Fruit fly (Drosophila melanogaster) whole organism, embryonic: ENCODE results near the gene CG18662.

Experiments used
- Ada2b ChIP-seq: fragments of 200-800 bp; sonication (Bioruptor generic); IDR thresholded peaks from 2 replicates; pipeline ENCODE4 v1.3.6; 2022; ENCODE audit warnings: missing biosample characterization, missing genetic modification characterization
- Adf1 ChIP-seq: fragments of 200-800 bp; sonication (Bioruptor generic); IDR thresholded peaks from 2 replicates; pipeline ENCODE4 v1.3.6; 2022; ENCODE audit warnings: missing biosample characterization, missing genetic modification characterization
- Antp ChIP-seq: fragments of 200-800 bp; sonication (Bioruptor generic); optimal IDR thresholded peaks from 3 replicates; lab custom pipeline; 2016; ENCODE audit warnings: missing biosample characterization, missing genetic modification characterization
- Atf-2 ChIP-seq: fragments of 200-800 bp; sonication (Bioruptor generic); optimal IDR thresholded peaks from 2 replicates; lab custom pipeline; 2016; ENCODE audit warnings: missing biosample characterization, missing genetic modification characterization
- Bdp1 ChIP-seq: fragments of 200-800 bp; sonication (Bioruptor generic); optimal IDR thresholded peaks from 3 replicates; lab custom pipeline; 2016; ENCODE audit warnings: missing biosample characterization, missing genetic modification characterization
- CG11504 ChIP-seq: fragments of 200-800 bp; sonication (Bioruptor generic); optimal IDR thresholded peaks from 3 replicates; lab custom pipeline; 2019; ENCODE audit warnings: missing biosample characterization, mild to moderate bottlenecking, missing genetic modification characterization, moderate library complexity
- CG12299 ChIP-seq: fragments of 200-800 bp; sonication (Bioruptor generic); optimal IDR thresholded peaks from 2 replicates; lab custom pipeline; 2018; ENCODE audit warnings: missing biosample characterization, mild to moderate bottlenecking, missing genetic modification characterization
- CG14667 ChIP-seq: fragments of 200-800 bp; sonication (Bioruptor generic); IDR thresholded peaks from 2 replicates; pipeline ENCODE4 v1.3.6; 2022; ENCODE audit warnings: missing biosample characterization, missing genetic modification characterization
- CG14860 ChIP-seq: fragments of 200-800 bp; sonication (Bioruptor generic); IDR thresholded peaks from 3 replicates; pipeline ENCODE4 v1.3.6; 2022; ENCODE audit warnings: missing biosample characterization, missing genetic modification characterization; ENCODE audit not compliant: partially characterized antibody
- CG17385 ChIP-seq: fragments of 200-800 bp; sonication (Bioruptor generic); optimal IDR thresholded peaks from 3 replicates; lab custom pipeline; 2018; ENCODE audit warnings: missing biosample characterization, mild to moderate bottlenecking, missing genetic modification characterization
- CG17612 ChIP-seq: fragments of 200-800 bp; sonication (Bioruptor generic); IDR thresholded peaks from 2 replicates; pipeline ENCODE4 v1.3.6; 2022; ENCODE audit warnings: missing biosample characterization, missing genetic modification characterization
- CG17802 ChIP-seq: fragments of 200-800 bp; sonication (Bioruptor generic); optimal IDR thresholded peaks from 2 replicates; lab custom pipeline; 2018; ENCODE audit warnings: missing biosample characterization, mild to moderate bottlenecking, missing genetic modification characterization, moderate library complexity
- CG2875 ChIP-seq: fragments of 200-800 bp; sonication (Bioruptor generic); optimal IDR thresholded peaks from 2 replicates; lab custom pipeline; 2017; ENCODE audit warnings: missing biosample characterization, mild to moderate bottlenecking, missing genetic modification characterization, missing genetic modification reagents
- CG30403 ChIP-seq: fragments of 200-800 bp; sonication (Bioruptor generic); optimal IDR thresholded peaks from 3 replicates; lab custom pipeline; 2016; ENCODE audit warnings: missing biosample characterization, missing genetic modification characterization
- CG31388 ChIP-seq: fragments of 200-800 bp; sonication (Bioruptor generic); optimal IDR thresholded peaks from 2 replicates; lab custom pipeline; 2016; ENCODE audit warnings: missing biosample characterization, missing genetic modification characterization
- CG33213 ChIP-seq: fragments of 200-800 bp; sonication (Bioruptor generic); optimal IDR thresholded peaks from 3 replicates; lab custom pipeline; 2016; ENCODE audit warnings: missing biosample characterization, missing genetic modification characterization
- CG3838 ChIP-seq: fragments of 200-800 bp; sonication (Bioruptor generic); optimal IDR thresholded peaks from 3 replicates; lab custom pipeline; 2016; ENCODE audit warnings: missing biosample characterization, missing genetic modification characterization
- CG4424 ChIP-seq: fragments of 200-800 bp; sonication (Bioruptor generic); optimal IDR thresholded peaks from 3 replicates; lab custom pipeline; 2016; ENCODE audit warnings: missing biosample characterization, missing genetic modification characterization
- CG4617 ChIP-seq: fragments of 200-800 bp; sonication (Bioruptor generic); optimal IDR thresholded peaks from 3 replicates; lab custom pipeline; 2016; ENCODE audit warnings: missing biosample characterization, missing genetic modification characterization, borderline replicate concordance
- CG6765 ChIP-seq: fragments of 200-800 bp; sonication (Bioruptor generic); optimal IDR thresholded peaks from 3 replicates; lab custom pipeline; 2017; ENCODE audit warnings: missing biosample characterization, mild to moderate bottlenecking, missing genetic modification characterization
- CG7928 ChIP-seq: fragments of 200-800 bp; sonication (Bioruptor generic); optimal IDR thresholded peaks from 2 replicates; lab custom pipeline; 2017; ENCODE audit warnings: missing biosample characterization, mild to moderate bottlenecking, missing genetic modification characterization
- CG8359 ChIP-seq: fragments of 200-800 bp; sonication (Bioruptor generic); optimal IDR thresholded peaks from 2 replicates; lab custom pipeline; 2017; ENCODE audit warnings: missing biosample characterization, mild to moderate bottlenecking, missing genetic modification characterization, borderline replicate concordance
- CG9797 ChIP-seq: fragments of 200-800 bp; sonication (Bioruptor generic); optimal IDR thresholded peaks from 3 replicates; lab custom pipeline; 2018; ENCODE audit warnings: missing biosample characterization, mild to moderate bottlenecking, missing genetic modification characterization
- CG9817 ChIP-seq: fragments of 200-800 bp; sonication (Bioruptor generic); optimal IDR thresholded peaks from 2 replicates; lab custom pipeline; 2018; ENCODE audit warnings: missing biosample characterization, mild to moderate bottlenecking, missing genetic modification characterization, moderate library complexity
- Dip2 ChIP-seq: fragments of 200-800 bp; sonication (Bioruptor generic); IDR thresholded peaks from 2 replicates; pipeline ENCODE4 v1.3.6; 2022; ENCODE audit warnings: missing biosample characterization, missing genetic modification characterization
- Dll ChIP-seq: fragments of 200-800 bp; sonication (Bioruptor generic); IDR thresholded peaks from 4 replicates; pipeline ENCODE4 v1.3.6; 2022; ENCODE audit warnings: missing biosample characterization, missing genetic modification characterization; ENCODE audit not compliant: partially characterized antibody
- Drgx ChIP-seq: fragments of 200-800 bp; sonication (Bioruptor generic); IDR thresholded peaks from 2 replicates; pipeline ENCODE4 v1.3.6; 2022; ENCODE audit warnings: missing biosample characterization, missing genetic modification characterization
- Ets65A ChIP-seq: fragments of 200-800 bp; sonication (Bioruptor generic); peaks from one replicate; lab custom pipeline; 2016; ENCODE audit warnings: missing biosample characterization, missing genetic modification characterization
- Fer2 ChIP-seq: fragments of 200-800 bp; sonication (Bioruptor generic); optimal IDR thresholded peaks from 2 replicates; lab custom pipeline; 2018; ENCODE audit warnings: missing biosample characterization, mild to moderate bottlenecking, missing genetic modification characterization, moderate library complexity
- GATAe ChIP-seq: fragments of 200-800 bp; sonication (Bioruptor generic); conservative IDR thresholded peaks from 2 replicates; pipeline ENCODE4 v1.3.6; 2022; ENCODE audit warnings: missing biosample characterization, missing genetic modification characterization
- Hr78 ChIP-seq, 2 experiments: fragments of 200-800 bp in 1 of 2; fragments of >200 bp in 1 of 2; sonication (Bioruptor generic) in 1 of 2; optimal IDR thresholded peaks; 2 replicates each; lab custom pipeline; 2017 to 2019; ENCODE audit warnings: missing biosample characterization in 2 of 2, missing genetic modification characterization in 2 of 2, mild to moderate bottlenecking in 1 of 2, moderate library complexity in 1 of 2
- Ravus ChIP-seq: fragments of 200-800 bp; sonication (Bioruptor generic); IDR thresholded peaks from 2 replicates; pipeline ENCODE4 v1.3.6; 2022; ENCODE audit warnings: missing biosample characterization, missing genetic modification characterization
- Sox100B ChIP-seq: fragments of 200-800 bp; sonication (Bioruptor generic); optimal IDR thresholded peaks from 3 replicates; lab custom pipeline; 2018; ENCODE audit warnings: missing biosample characterization, mild to moderate bottlenecking, missing genetic modification characterization
- crp ChIP-seq, 2 experiments: fragments of 200-800 bp; sonication (Bioruptor generic); optimal IDR thresholded peaks; 2 replicates in 1 of 2; 3 replicates in 1 of 2; lab custom pipeline; 2017; ENCODE audit warnings: missing biosample characterization in 2 of 2, missing genetic modification characterization in 2 of 2, mild to moderate bottlenecking in 1 of 2, moderate library complexity in 1 of 2
- dysf ChIP-seq: fragments of 200-800 bp; sonication (Bioruptor generic); IDR thresholded peaks from 3 replicates; pipeline ENCODE4 v1.3.6; 2022; ENCODE audit warnings: missing biosample characterization, missing genetic modification characterization
- exex ChIP-seq: fragments of 200-800 bp; sonication (Bioruptor generic); optimal IDR thresholded peaks from 4 replicates; lab custom pipeline; 2018; ENCODE audit warnings: missing biosample characterization, mild to moderate bottlenecking, missing genetic modification characterization, moderate library complexity
- gce ChIP-seq: fragments of 200-800 bp; sonication (Bioruptor generic); IDR thresholded peaks from 3 replicates; pipeline ENCODE4 v1.3.6; 2022; ENCODE audit warnings: missing biosample characterization, missing genetic modification characterization
- gsb ChIP-seq: fragments of 200-800 bp; sonication (Bioruptor generic); IDR thresholded peaks from 2 replicates; pipeline ENCODE4 v1.3.6; 2022; ENCODE audit warnings: missing biosample characterization, missing genetic modification characterization
- lmd ChIP-seq: fragments of 200-800 bp; sonication (Bioruptor generic); IDR thresholded peaks from 2 replicates; pipeline ENCODE4 v1.3.6; 2022; ENCODE audit warnings: missing biosample characterization, missing genetic modification characterization
- nerfin-1 ChIP-seq: fragments of 200-800 bp; sonication (Bioruptor generic); optimal IDR thresholded peaks from 3 replicates; lab custom pipeline; 2019; ENCODE audit warnings: missing biosample characterization, mild to moderate bottlenecking, missing genetic modification characterization, moderate library complexity
- nmo ChIP-seq: fragments of 200-800 bp; sonication (Bioruptor generic); optimal IDR thresholded peaks from 2 replicates; lab custom pipeline; 2018; ENCODE audit warnings: missing biosample characterization, mild to moderate bottlenecking, missing genetic modification characterization, moderate library complexity
- ro ChIP-seq: fragments of 200-800 bp; sonication (Bioruptor generic); IDR thresholded peaks from 2 replicates; pipeline ENCODE4 v1.3.6; 2022; ENCODE audit warnings: missing biosample characterization, missing genetic modification characterization
- salm ChIP-seq: fragments of 200-800 bp; sonication (Bioruptor generic); optimal IDR thresholded peaks from 2 replicates; lab custom pipeline; 2018; ENCODE audit warnings: missing biosample characterization, mild to moderate bottlenecking, missing genetic modification characterization
- schlank ChIP-seq: fragments of 200-800 bp; sonication (Bioruptor generic); optimal IDR thresholded peaks from 2 replicates; lab custom pipeline; 2018; ENCODE audit warnings: missing biosample characterization, mild to moderate bottlenecking, missing genetic modification characterization
- sim ChIP-seq: fragments of 200-800 bp; sonication (Bioruptor generic); IDR thresholded peaks from 2 replicates; pipeline ENCODE4 v1.3.6; 2022; ENCODE audit warnings: missing biosample characterization, missing genetic modification characterization
- slbo ChIP-seq: fragments of 200-800 bp; sonication (Bioruptor generic); IDR thresholded peaks from 2 replicates; pipeline ENCODE4 v1.3.6; 2022; ENCODE audit warnings: missing biosample characterization, missing genetic modification characterization
- stc ChIP-seq: fragments of 200-800 bp; sonication (Bioruptor generic); IDR thresholded peaks from 2 replicates; pipeline ENCODE4 v1.3.6; 2022; ENCODE audit warnings: missing biosample characterization, missing genetic modification characterization
- sug ChIP-seq: fragments of 200-800 bp; optimal IDR thresholded peaks from 2 replicates; lab custom pipeline; 2019; ENCODE audit warnings: missing biosample characterization, mild to moderate bottlenecking, missing genetic modification characterization, moderate library complexity
- tin ChIP-seq: fragments of 200-800 bp; sonication (Bioruptor generic); optimal IDR thresholded peaks from 3 replicates; lab custom pipeline; 2016; ENCODE audit warnings: missing biosample characterization, missing genetic modification characterization
- trem ChIP-seq: fragments of 200-800 bp; optimal IDR thresholded peaks from 3 replicates; lab custom pipeline; 2019; ENCODE audit warnings: missing biosample characterization, mild to moderate bottlenecking, missing genetic modification characterization, moderate library complexity
- zen ChIP-seq: fragments of 200-800 bp; sonication (Bioruptor generic); optimal IDR thresholded peaks from 3 replicates; lab custom pipeline; 2018; ENCODE audit warnings: missing biosample characterization, mild to moderate bottlenecking, missing genetic modification characterization, moderate library complexity

The CG18662 gene

dm6 chr2L:8937003-8937402 is 43.5 kb upstream of the CG18662 start, which contains the start of gene Tsp29Fb (continued):
- TF ChIP-seq Ada2b (GFP tag; lab: Robert Waterston, UW) = peak; percentile 43; the same call in 1 of the 2 replicates
- TF ChIP-seq Antp (GFP tag; lab: Kevin White, UChicago) = peak; percentile 39
- peak; percentile 87 for TF ChIP-seq CG30403 (GFP tag; lab: Kevin White, UChicago)
- TF ChIP-seq CG8359 = no peak
- peak; percentile 22 for TF ChIP-seq Atf-2 (GFP tag; lab: Kevin White, UChicago)
- TF ChIP-seq CG12299 (tag; lab: Kevin White, UChicago) = peak; percentile 72
- peak; percentile 50 for TF ChIP-seq schlank (tag; lab: Kevin White, UChicago)
- TF ChIP-seq lmd (GFP tag; lab: Robert Waterston, UW) = peak; percentile 75
- TF ChIP-seq Ravus (GFP tag; lab: Robert Waterston, UW) = no peak
- peak; percentile 68 for TF ChIP-seq nerfin-1 (tag; lab: Kevin White, UChicago)
- peak; percentile 44 for TF ChIP-seq tin (GFP tag; lab: Kevin White, UChicago)
- TF ChIP-seq Fer2 (tag; lab: Kevin White, UChicago) = peak; percentile 55
- TF ChIP-seq CG4424 (GFP tag; lab: Kevin White, UChicago) = peak; percentile 54
- TF ChIP-seq trem = no peak
- no peak for TF ChIP-seq gsb (GFP tag; lab: Robert Waterston, UW)
- TF ChIP-seq CG17612 (GFP tag; lab: Robert Waterston, UW) = no peak
- peak; percentile 86 for TF ChIP-seq CG11504 (tag; lab: Kevin White, UChicago)
- TF ChIP-seq CG17802 (tag; lab: Kevin White, UChicago) = no peak
- TF ChIP-seq CG33213 = no peak
- TF ChIP-seq CG31388 (GFP tag; lab: Kevin White, UChicago) = peak; percentile 37
- peak; percentile 49; the same call in 1 of the 2 replicates for TF ChIP-seq CG14667 (GFP tag; lab: Robert Waterston, UW)
- TF ChIP-seq Dip2 = no peak
- no peak for TF ChIP-seq CG9797 (GFP tag; lab: Kevin White, UChicago)
- peak; percentile 77 for TF ChIP-seq CG9817 (tag; lab: Kevin White, UChicago)
- TF ChIP-seq ro (GFP tag; lab: Robert Waterston, UW) = no peak
- TF ChIP-seq CG14860 (GFP tag; lab: Robert Waterston, UW) = no peak
- peak; percentile 77 for TF ChIP-seq nmo (GFP tag; lab: Kevin White, UChicago)
- TF ChIP-seq Hr78 (GFP tag; optimal IDR thresholded peaks at IDR 0.05; lab: Kevin White, UChicago) = peak in 1 of 2 experiments; percentile 7
- TF ChIP-seq gce (GFP tag; lab: Robert Waterston, UW) = no peak
- peak; percentile 50; the same call in 1 of the 2 replicates for TF ChIP-seq Adf1 (GFP tag; lab: Robert Waterston, UW)
- peak; percentile 82 for TF ChIP-seq sug (tag; lab: Kevin White, UChicago)
- TF ChIP-seq Ets65A (GFP tag; lab: Kevin White, UChicago) = peak; percentile 79
- TF ChIP-seq zen = no peak
- TF ChIP-seq Dll (GFP tag; lab: Robert Waterston, UW) = no peak
- TF ChIP-seq crp (GFP tag; optimal IDR thresholded peaks at IDR 0.05; lab: Kevin White, UChicago) = peak in 1 of 2 experiments; percentile 17
- peak; percentile 41 for TF ChIP-seq exex (tag; lab: Kevin White, UChicago)
- TF ChIP-seq GATAe (GFP tag; lab: Robert Waterston, UW) = peak; percentile 63; the same call in 1 of the 2 replicates
- peak; percentile 7 for TF ChIP-seq CG2875 (GFP tag; lab: Kevin White, UChicago)
- TF ChIP-seq stc (GFP tag; lab: Robert Waterston, UW) = peak; percentile 51
- no peak for TF ChIP-seq CG3838 (GFP tag; lab: Kevin White, UChicago)
- peak; percentile 81; the same call in 2 of the 3 replicates for TF ChIP-seq dysf (GFP tag; lab: Robert Waterston, UW)
- TF ChIP-seq Bdp1 (GFP tag; lab: Kevin White, UChicago) = peak; percentile 14
- peak; percentile 52 for TF ChIP-seq salm (tag; lab: Kevin White, UChicago)
- no peak for TF ChIP-seq Drgx (GFP tag; lab: Robert Waterston, UW)
- peak; percentile 79 for TF ChIP-seq CG6765 (GFP tag; lab: Kevin White, UChicago)
- peak; percentile 0 for TF ChIP-seq CG4617 (GFP tag; lab: Kevin White, UChicago)
- no peak for TF ChIP-seq sim (GFP tag; lab: Robert Waterston, UW)
- peak; percentile 78 for TF ChIP-seq slbo (GFP tag; lab: Robert Waterston, UW)
- TF ChIP-seq Sox100B (GFP tag; lab: Kevin White, UChicago) = peak; percentile 77
- peak; percentile 76 for TF ChIP-seq CG17385 (GFP tag; lab: Kevin White, UChicago)
- peak; percentile 15 for TF ChIP-seq CG7928 (GFP tag; lab: Kevin White, UChicago)
